Fruit fly (Drosophila melanogaster) whole organism, prepupa: ENCODE results near the gene CG16854.
A peak's percentile ranks its signal among the peaks of the same experiment; 100 is the strongest.

Experiments
- Blimp-1 ChIP-seq: fragments of 200-800 bp; sonication (Bioruptor generic); optimal IDR thresholded peaks from 3 replicates; lab custom pipeline; 2017; ENCODE audit warnings: missing biosample characterization, missing genetic modification characterization, mild to moderate bottlenecking, moderate library complexity, missing genetic modification reagents
- CG10631 ChIP-seq: fragments of 200-800 bp; sonication (Bioruptor generic); optimal IDR thresholded peaks from 2 replicates; lab custom pipeline; 2016; ENCODE audit warnings: missing biosample characterization, missing genetic modification characterization
- CG10669 ChIP-seq: fragments of 200-800 bp; sonication (Bioruptor generic); optimal IDR thresholded peaks from 3 replicates; lab custom pipeline; 2018; ENCODE audit warnings: missing biosample characterization, mild to moderate bottlenecking, missing genetic modification characterization, moderate library complexity
- CG11294 ChIP-seq: fragments of 200-800 bp; sonication (Bioruptor generic); IDR thresholded peaks from 2 replicates; pipeline ENCODE4 v1.3.6; 2022; ENCODE audit warnings: missing biosample characterization, missing genetic modification characterization
- CG11762 ChIP-seq: fragments of 200-800 bp; sonication (Bioruptor generic); optimal IDR thresholded peaks from 3 replicates; lab custom pipeline; 2016; ENCODE audit warnings: missing biosample characterization, missing genetic modification characterization; ENCODE audit not compliant: insufficient read depth
- CG11902 ChIP-seq: fragments of 200-800 bp; sonication (Bioruptor generic); optimal IDR thresholded peaks from 3 replicates; lab custom pipeline; 2016; ENCODE audit warnings: missing biosample characterization, missing genetic modification characterization
- CG1621 ChIP-seq: fragments of 200-800 bp; sonication (Bioruptor generic); optimal IDR thresholded peaks from 3 replicates; lab custom pipeline; 2018; ENCODE audit warnings: missing biosample characterization, mild to moderate bottlenecking, missing genetic modification characterization
- CG16779 ChIP-seq: fragments of 200-800 bp; sonication (Bioruptor generic); optimal IDR thresholded peaks from 3 replicates; lab custom pipeline; 2017; ENCODE audit warnings: missing biosample characterization, mild to moderate bottlenecking, missing genetic modification characterization
- CG3032 ChIP-seq: fragments of 200-800 bp; optimal IDR thresholded peaks from 2 replicates; lab custom pipeline; 2019; ENCODE audit warnings: missing biosample characterization, mild to moderate bottlenecking, missing genetic modification characterization, moderate library complexity
- CG31627 ChIP-seq: fragments of 200-800 bp; sonication (Bioruptor generic); optimal IDR thresholded peaks from 3 replicates; lab custom pipeline; 2016; ENCODE audit warnings: missing biosample characterization, missing genetic modification characterization
- CG32006 ChIP-seq: fragments of 200-800 bp; sonication (Bioruptor generic); optimal IDR thresholded peaks from 3 replicates; lab custom pipeline; 2017; ENCODE audit warnings: missing biosample characterization, mild to moderate bottlenecking, missing genetic modification characterization
- CG34406 ChIP-seq: fragments of 200-800 bp; sonication (Bioruptor generic); optimal IDR thresholded peaks from 3 replicates; lab custom pipeline; 2016; ENCODE audit warnings: missing biosample characterization, missing genetic modification characterization
- CG3919 ChIP-seq: fragments of 200-800 bp; sonication (Bioruptor generic); optimal IDR thresholded peaks from 3 replicates; lab custom pipeline; 2016; ENCODE audit warnings: missing biosample characterization, missing genetic modification characterization
- CG4318 ChIP-seq: fragments of 200-800 bp; sonication (Bioruptor generic); optimal IDR thresholded peaks from 3 replicates; lab custom pipeline; 2017; ENCODE audit warnings: missing biosample characterization, mild to moderate bottlenecking, missing genetic modification characterization
- CG6163 ChIP-seq: fragments of 200-800 bp; sonication (Bioruptor generic); IDR thresholded peaks from 3 replicates; pipeline ENCODE4 v1.3.6; 2022; ENCODE audit warnings: missing biosample characterization, missing genetic modification characterization
- CG6276 ChIP-seq: fragments of 200-800 bp; sonication (Bioruptor generic); optimal IDR thresholded peaks from 2 replicates; lab custom pipeline; 2017; ENCODE audit warnings: missing biosample characterization, mild to moderate bottlenecking, missing genetic modification characterization
- CG6792 ChIP-seq: fragments of 200-800 bp; sonication (Bioruptor generic); optimal IDR thresholded peaks from 3 replicates; lab custom pipeline; 2016; ENCODE audit warnings: missing biosample characterization, missing genetic modification characterization
- CG7368 ChIP-seq: fragments of 200-800 bp; sonication (Bioruptor generic); optimal IDR thresholded peaks from 3 replicates; lab custom pipeline; 2016; ENCODE audit warnings: missing biosample characterization, missing genetic modification characterization
- CG8119 ChIP-seq: fragments of 200-800 bp; sonication (Bioruptor generic); IDR thresholded peaks from 3 replicates; pipeline ENCODE4 v1.3.6; 2022; ENCODE audit warnings: missing biosample characterization, missing genetic modification characterization
- CG8319 ChIP-seq: fragments of 200-800 bp; sonication (Bioruptor generic); optimal IDR thresholded peaks from 3 replicates; lab custom pipeline; 2016; ENCODE audit warnings: missing biosample characterization, missing genetic modification characterization
- CG8632 ChIP-seq: fragments of 200-800 bp; sonication (Bioruptor generic); optimal IDR thresholded peaks from 3 replicates; lab custom pipeline; 2016; ENCODE audit warnings: missing biosample characterization, missing genetic modification characterization
- CG9139 ChIP-seq: fragments of 200-800 bp; sonication (Bioruptor generic); optimal IDR thresholded peaks from 3 replicates; lab custom pipeline; 2017; ENCODE audit warnings: missing biosample characterization, mild to moderate bottlenecking, missing genetic modification characterization
- Eip75B ChIP-seq: fragments of 200-800 bp; sonication (Bioruptor generic); optimal IDR thresholded peaks from 3 replicates; lab custom pipeline; 2016; ENCODE audit warnings: missing biosample characterization, missing genetic modification characterization
- Eip78C ChIP-seq: fragments of 200-800 bp; sonication (Bioruptor generic); peaks from one replicate; lab custom pipeline; 2016; ENCODE audit warnings: missing biosample characterization, missing genetic modification characterization
- Eip93F ChIP-seq: fragments of 200-800 bp; sonication (Bioruptor generic); optimal IDR thresholded peaks from 2 replicates; lab custom pipeline; 2016; ENCODE audit warnings: missing biosample characterization, mild to moderate bottlenecking, missing genetic modification characterization
- Ets21C ChIP-seq: fragments of 200-800 bp; sonication (Bioruptor generic); optimal IDR thresholded peaks from 3 replicates; lab custom pipeline; 2016; ENCODE audit warnings: missing biosample characterization, missing genetic modification characterization
- Ets96B ChIP-seq: fragments of 200-800 bp; optimal IDR thresholded peaks from 2 replicates; lab custom pipeline; 2019; ENCODE audit warnings: missing biosample characterization, mild to moderate bottlenecking, missing genetic modification characterization, moderate library complexity
- Gug ChIP-seq: fragments of 200-800 bp; sonication (Bioruptor generic); IDR thresholded peaks from 2 replicates; pipeline ENCODE4 v1.3.6; 2022; ENCODE audit warnings: missing biosample characterization, missing genetic modification characterization
- Hr38 ChIP-seq: sonication (Bioruptor generic); optimal IDR thresholded peaks from 2 replicates; lab custom pipeline; 2016; ENCODE audit warnings: missing biosample characterization, missing genetic modification characterization
- Hr39 ChIP-seq: fragments of 200-800 bp; sonication (Bioruptor generic); optimal IDR thresholded peaks from 2 replicates; lab custom pipeline; 2016; ENCODE audit warnings: missing biosample characterization, missing genetic modification characterization
- Hr4 ChIP-seq: fragments of 200-800 bp; sonication (Bioruptor generic); optimal IDR thresholded peaks from 3 replicates; lab custom pipeline; 2016; ENCODE audit warnings: missing biosample characterization, missing genetic modification characterization
- Met ChIP-seq: fragments of 200-800 bp; sonication (Bioruptor generic); optimal IDR thresholded peaks from 3 replicates; lab custom pipeline; 2016; ENCODE audit warnings: missing biosample characterization, missing genetic modification characterization
- OdsH ChIP-seq: fragments of 200-800 bp; sonication (Bioruptor generic); optimal IDR thresholded peaks from 3 replicates; lab custom pipeline; 2016; ENCODE audit warnings: missing biosample characterization, missing genetic modification characterization
- Smox ChIP-seq: fragments of 200-800 bp; sonication (Bioruptor generic); optimal IDR thresholded peaks from 3 replicates; lab custom pipeline; 2016; ENCODE audit warnings: missing biosample characterization, missing genetic modification characterization
- Sox102F ChIP-seq: fragments of 200-800 bp; sonication (Bioruptor generic); optimal IDR thresholded peaks from 2 replicates; lab custom pipeline; 2016; ENCODE audit warnings: missing biosample characterization, mild to moderate bottlenecking, missing genetic modification characterization
- Sox14 ChIP-seq: fragments of 200-800 bp; sonication (Bioruptor generic); optimal IDR thresholded peaks from 3 replicates; lab custom pipeline; 2016; ENCODE audit warnings: missing biosample characterization, missing genetic modification characterization
- Sox15 ChIP-seq: fragments of 200-800 bp; sonication (Bioruptor generic); optimal IDR thresholded peaks from 3 replicates; lab custom pipeline; 2016; ENCODE audit warnings: missing biosample characterization, missing genetic modification characterization
- achi ChIP-seq: fragments of 200-800 bp; sonication (Bioruptor generic); optimal IDR thresholded peaks from 3 replicates; lab custom pipeline; 2016; ENCODE audit warnings: missing biosample characterization, missing genetic modification characterization
- acj6 ChIP-seq: fragments of 200-800 bp; sonication (Bioruptor generic); optimal IDR thresholded peaks from 3 replicates; lab custom pipeline; 2016; ENCODE audit warnings: missing biosample characterization, missing genetic modification characterization
- dac ChIP-seq: fragments of 200-800 bp; sonication (Bioruptor generic); optimal IDR thresholded peaks from 2 replicates; lab custom pipeline; 2017; ENCODE audit warnings: missing biosample characterization, mild to moderate bottlenecking, missing genetic modification characterization
- dsx ChIP-seq: fragments of 200-800 bp; optimal IDR thresholded peaks from 3 replicates; lab custom pipeline; 2019; ENCODE audit warnings: missing biosample characterization, mild to moderate bottlenecking, missing genetic modification characterization, moderate library complexity; ENCODE audit not compliant: poor library complexity, severe bottlenecking
- eg ChIP-seq: fragments of 200-800 bp; sonication (Bioruptor generic); IDR thresholded peaks from 3 replicates; pipeline ENCODE4 v1.3.6; 2022; ENCODE audit warnings: missing biosample characterization, missing genetic modification characterization
- esn ChIP-seq: fragments of 200-800 bp; sonication (Bioruptor generic); optimal IDR thresholded peaks from 2 replicates; lab custom pipeline; 2016; ENCODE audit warnings: missing biosample characterization, mild to moderate bottlenecking, missing genetic modification characterization, moderate library complexity
- fd59A ChIP-seq: fragments of 200-800 bp; sonication (Bioruptor generic); optimal IDR thresholded peaks from 2 replicates; lab custom pipeline; 2017; ENCODE audit warnings: missing biosample characterization, mild to moderate bottlenecking, missing genetic modification characterization, missing genetic modification reagents
- fkh ChIP-seq: fragments of 200-800 bp; sonication (Bioruptor generic); optimal IDR thresholded peaks from 3 replicates; lab custom pipeline; 2017; ENCODE audit warnings: missing biosample characterization, mild to moderate bottlenecking, missing genetic modification characterization, moderate library complexity
- lz ChIP-seq: fragments of 200-800 bp; sonication (Bioruptor generic); optimal IDR thresholded peaks from 3 replicates; lab custom pipeline; 2016; ENCODE audit warnings: missing biosample characterization, missing genetic modification characterization
- net ChIP-seq: fragments of 200-800 bp; sonication (Bioruptor generic); optimal IDR thresholded peaks from 3 replicates; lab custom pipeline; 2016; ENCODE audit warnings: missing biosample characterization, missing genetic modification characterization
- pdm3 ChIP-seq: fragments of 200-800 bp; sonication (Bioruptor generic); optimal IDR thresholded peaks from 3 replicates; lab custom pipeline; 2016; ENCODE audit warnings: missing biosample characterization, missing genetic modification characterization
- salr ChIP-seq, 2 experiments: fragments of 200-800 bp; sonication (Bioruptor generic); optimal IDR thresholded peaks; 3 replicates each; lab custom pipeline; 2016 to 2018; ENCODE audit warnings: missing biosample characterization in 2 of 2, missing genetic modification characterization in 2 of 2, mild to moderate bottlenecking in 1 of 2
- spab ChIP-seq: fragments of 200-800 bp; sonication (Bioruptor generic); optimal IDR thresholded peaks from 2 replicates; lab custom pipeline; 2017; ENCODE audit warnings: missing biosample characterization, mild to moderate bottlenecking, missing genetic modification characterization, missing genetic modification reagents
- ss ChIP-seq, 2 experiments: fragments of 200-800 bp; sonication (Bioruptor generic); optimal IDR thresholded peaks; 2 replicates in 1 of 2; 3 replicates in 1 of 2; lab custom pipeline; 2017 to 2018; ENCODE audit warnings: mild to moderate bottlenecking in 2 of 2, missing biosample characterization in 2 of 2, missing genetic modification characterization in 2 of 2, moderate library complexity in 1 of 2
- topi ChIP-seq: fragments of 200-800 bp; sonication (Bioruptor generic); optimal IDR thresholded peaks from 3 replicates; lab custom pipeline; 2016; ENCODE audit warnings: missing biosample characterization, missing genetic modification characterization
- vri ChIP-seq: fragments of 200-800 bp; sonication (Bioruptor generic); optimal IDR thresholded peaks from 3 replicates; lab custom pipeline; 2016; ENCODE audit warnings: missing biosample characterization, mild to moderate bottlenecking, missing genetic modification characterization

The CG16854 gene

DNA sequence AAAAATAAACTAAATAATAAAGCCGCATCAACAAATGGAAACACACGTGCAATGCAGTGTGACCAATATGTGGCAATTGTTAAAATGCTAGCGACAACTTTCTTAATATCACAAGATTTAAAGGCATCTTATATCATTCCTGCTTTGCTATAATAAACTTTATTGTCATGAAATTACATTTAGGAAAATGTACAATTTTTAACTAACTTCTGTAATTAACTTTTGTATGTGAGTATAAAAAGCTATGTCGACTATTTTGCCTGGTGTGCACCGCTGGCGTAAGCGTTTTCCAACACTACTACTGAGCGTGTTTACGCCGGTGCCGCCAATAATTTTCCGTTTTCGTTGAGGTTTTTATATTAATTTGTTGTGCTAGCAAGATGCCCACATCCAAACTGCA lies 37.0 kb downstream of the CG16854 start, which contains the start of the genes Csl4 and Nup160:
Csl4 (minus strand) TSS at position 69 of the 400 bp plus-strand sequence.
Nup160 (plus strand) TSS at position 279 of the 400 bp plus-strand sequence.
- TF ChIP-seq CG1621 (tag; lab: Kevin White, UChicago), result peak; percentile 68
- TF ChIP-seq CG6163 (GFP tag; lab: Robert Waterston, UW), result peak; percentile 63; the same call in 1 of the 3 replicates
- TF ChIP-seq topi (GFP tag; lab: Kevin White, UChicago), result peak; percentile 84
- TF ChIP-seq Hr4 (GFP tag; lab: Kevin White, UChicago), result no peak
- no peak for TF ChIP-seq salr (GFP tag; optimal IDR thresholded peaks at IDR 0.05; lab: Kevin White, UChicago)
- TF ChIP-seq esn (GFP tag; lab: Kevin White, UChicago), result peak; percentile 87
- no peak for TF ChIP-seq net (GFP tag; lab: Kevin White, UChicago)
- peak; percentile 31 for TF ChIP-seq Eip93F
- TF ChIP-seq Hr39 (GFP tag; lab: Kevin White, UChicago), result peak; percentile 88
- TF ChIP-seq CG9139 (GFP tag; lab: Kevin White, UChicago), result no peak
- peak; percentile 70 for TF ChIP-seq CG6792 (GFP tag; lab: Kevin White, UChicago)
- TF ChIP-seq Sox15 (GFP tag; lab: Kevin White, UChicago), result peak; percentile 50
- TF ChIP-seq spab (GFP tag; lab: Kevin White, UChicago), result no peak
- peak; percentile 51 for TF ChIP-seq CG11902 (GFP tag; lab: Kevin White, UChicago)
- TF ChIP-seq CG8632 (GFP tag; lab: Kevin White, UChicago), result no peak
- TF ChIP-seq ss (GFP tag; optimal IDR thresholded peaks at IDR 0.05; lab: Kevin White, UChicago), result no peak
- TF ChIP-seq Gug (GFP tag; lab: Robert Waterston, UW), result no peak; the same call in 1 of the 2 replicates
- TF ChIP-seq Ets21C (GFP tag; lab: Kevin White, UChicago), result no peak
- TF ChIP-seq lz (GFP tag; lab: Kevin White, UChicago), result peak; percentile 86
- peak; percentile 58 for TF ChIP-seq CG11762 (GFP tag; lab: Kevin White, UChicago)
- TF ChIP-seq Eip75B (GFP tag; lab: Kevin White, UChicago), result no peak
- no peak for TF ChIP-seq dac (GFP tag; lab: Kevin White, UChicago)
- TF ChIP-seq Blimp-1 (GFP tag; lab: Kevin White, UChicago), result no peak
- no peak for TF ChIP-seq CG32006
- TF ChIP-seq CG3032 (tag; lab: Kevin White, UChicago), result no peak
- TF ChIP-seq CG34406 (GFP tag; lab: Kevin White, UChicago), result peak; percentile 72
- no peak for TF ChIP-seq CG3919
- no peak for TF ChIP-seq fd59A (GFP tag; lab: Kevin White, UChicago)
- TF ChIP-seq CG10631 (GFP tag; lab: Kevin White, UChicago), result no peak
- no peak for TF ChIP-seq CG6276 (GFP tag; lab: Kevin White, UChicago)
- no peak; the same call in 2 of the 3 replicates for TF ChIP-seq eg
- no peak for TF ChIP-seq vri (GFP tag; lab: Kevin White, UChicago)
- TF ChIP-seq achi (GFP tag; lab: Kevin White, UChicago), result peak; percentile 81
- TF ChIP-seq CG11294 (GFP tag; lab: Robert Waterston, UW), result 0 out of 2 replicates have a peak, but pooled peaks have one; percentile 48
- TF ChIP-seq Ets96B (tag; lab: Kevin White, UChicago), result no peak
- TF ChIP-seq Met (GFP tag; lab: Kevin White, UChicago), result no peak
- TF ChIP-seq CG8119 (GFP tag; lab: Robert Waterston, UW), result no peak
- TF ChIP-seq Hr38 (GFP tag; lab: Kevin White, UChicago), result peak; percentile 62
- TF ChIP-seq CG16779, result no peak
- TF ChIP-seq CG8319, result peak; percentile 67
- TF ChIP-seq Sox102F (GFP tag; lab: Kevin White, UChicago), result no peak
- no peak for TF ChIP-seq CG7368 (GFP tag; lab: Kevin White, UChicago)
- no peak for TF ChIP-seq dsx (GFP tag; lab: Kevin White, UChicago)
- no peak for TF ChIP-seq CG4318 (GFP tag; lab: Kevin White, UChicago)
- TF ChIP-seq fkh (GFP tag; lab: Kevin White, UChicago), result no peak
- no peak for TF ChIP-seq CG10669 (GFP tag; lab: Kevin White, UChicago)
- TF ChIP-seq OdsH (GFP tag; lab: Kevin White, UChicago), result no peak
- TF ChIP-seq Sox14 (GFP tag; lab: Kevin White, UChicago), result no peak
- TF ChIP-seq Eip78C, result no peak
- TF ChIP-seq Smox (GFP tag; lab: Kevin White, UChicago), result no peak
- no peak for TF ChIP-seq acj6 (GFP tag; lab: Kevin White, UChicago)
- peak; percentile 87 for TF ChIP-seq CG31627 (GFP tag; lab: Kevin White, UChicago)
- no peak for TF ChIP-seq pdm3 (GFP tag; lab: Kevin White, UChicago)
